In genomic region chrII:13043433-13044054, ce11 we compare ENCODE assay signal across 2 worm cellular contexts.
TF ChIP-seq lines count a peak whose summit lies in the region.

Gene puf-6, minus strand, starts transcription at chrII:13043445.

TF ChIP-seq in whole organism, L4 larva, 104 proteins besides CTCF, POLR2A, EP300 and RAD21:
- peak; percentile 48 for TF ChIP-seq lin-38 (GFP tag; IDR thresholded peaks at IDR 0.05; lab: Robert Waterston, UW)

TF ChIP-seq in whole organism, young adult, 124 proteins besides CTCF, POLR2A, EP300 and RAD21:
- 0 out of 2 replicates have a peak, but pooled peaks have one; percentile 31 for TF ChIP-seq B0019.2 (GFP tag; conservative IDR thresholded peaks at IDR 0.05; lab: Robert Waterston, UW)
- TF ChIP-seq madf-8 (GFP tag; conservative IDR thresholded peaks at IDR 0.05; lab: Robert Waterston, UW): peak; percentile 87
- peak; percentile 79 for TF ChIP-seq lsl-1 (GFP tag; optimal IDR thresholded peaks at IDR 0.05; lab: Kevin White, UChicago)
- TF ChIP-seq ztf-28 (GFP tag; IDR thresholded peaks at IDR 0.05; lab: Robert Waterston, UW): 0 out of 2 replicates have a peak, but pooled peaks have one; percentile 68
- TF ChIP-seq dox-1 (GFP tag; IDR thresholded peaks at IDR 0.05; lab: Robert Waterston, UW): peak; percentile 56; the same call in 1 of the 2 replicates
- peak; percentile 97 for TF ChIP-seq madf-6 (GFP tag; IDR thresholded peaks at IDR 0.05; lab: Robert Waterston, UW)
- 0 out of 2 replicates have a peak, but pooled peaks have one; percentile 41 for TF ChIP-seq madf-3 (GFP tag; IDR thresholded peaks at IDR 0.05; lab: Robert Waterston, UW)
- peak; percentile 89 for TF ChIP-seq ceh-91 (GFP tag; IDR thresholded peaks at IDR 0.05; lab: Robert Waterston, UW)
- TF ChIP-seq F33H1.4 (GFP tag; IDR thresholded peaks at IDR 0.05; lab: Robert Waterston, UW): peak; percentile 90
- TF ChIP-seq hsf-1 (GFP tag; IDR thresholded peaks at IDR 0.05; lab: Robert Waterston, UW): peak; percentile 73
- TF ChIP-seq D2030.7 (GFP tag; IDR thresholded peaks at IDR 0.05; lab: Robert Waterston, UW): peak; percentile 81
- peak; percentile 10; the same call in 1 of the 2 replicates for TF ChIP-seq nfyb-1 (GFP tag; IDR thresholded peaks at IDR 0.05; lab: Robert Waterston, UW)
- TF ChIP-seq hmg-1.2 (GFP tag; IDR thresholded peaks at IDR 0.05; lab: Robert Waterston, UW): peak; percentile 21; the same call in 1 of the 2 replicates
- TF ChIP-seq xnd-1 (tag; optimal IDR thresholded peaks at IDR 0.05; lab: Kevin White, UChicago): peak; percentile 67
- 0 out of 2 replicates have a peak, but pooled peaks have one; percentile 10 for TF ChIP-seq mcd-1 (GFP tag; IDR thresholded peaks at IDR 0.05; lab: Robert Waterston, UW)
- TF ChIP-seq rcor-1 (GFP tag; IDR thresholded peaks at IDR 0.05; lab: Robert Waterston, UW): peak; percentile 21; the same call in 1 of the 2 replicates
